Worm (Caenorhabditis elegans) whole organism, young adult: Measurements from ENCODE around the gene stdh-4.

Experiments
- B0035.1 ChIP-seq: sonication (generic microtip); optimal IDR thresholded peaks from 2 replicates; lab custom pipeline; 2016; ENCODE audit warnings: missing genetic modification characterization, mild to moderate bottlenecking, missing compliant biosample characterization, missing genotype, missing genetic modification reagents
- D2030.7 ChIP-seq: fragments of 200-800 bp; sonication (Bioruptor generic); IDR thresholded peaks from 2 replicates; pipeline ENCODE4 v1.3.6; 2022; ENCODE audit warnings: missing genetic modification reagents, missing genetic modification characterization, missing compliant biosample characterization
- F57A8.1 ChIP-seq: fragments of 200-800 bp; sonication (Bioruptor generic); optimal IDR thresholded peaks from 2 replicates; lab custom pipeline; 2018; ENCODE audit warnings: mild to moderate bottlenecking, missing genetic modification characterization, moderate library complexity, missing compliant biosample characterization
- Y79H2A.3 ChIP-seq: fragments of 200-800 bp; sonication (Bioruptor generic); conservative IDR thresholded peaks from 2 replicates; pipeline ENCODE4 v1.3.6; 2022; ENCODE audit warnings: missing genetic modification reagents, missing genetic modification characterization, missing compliant biosample characterization
- ama-1 ChIP-seq, 3 experiments: fragments of 150-350 bp in 1 of 3; sonication (generic microtip) in 2 of 3; optimal IDR thresholded peaks; 2 replicates each; lab custom pipeline; 2014 to 2018; ENCODE audit warnings: missing biosample characterization in 2 of 3, missing genetic modification characterization in 2 of 3, missing genetic modification reagents in 2 of 3
- die-1 ChIP-seq: sonication (generic microtip); optimal IDR thresholded peaks from 2 replicates; lab custom pipeline; 2016; ENCODE audit warnings: missing genotype, mild to moderate bottlenecking, missing genetic modification characterization, missing compliant biosample characterization
- ekl-4 ChIP-seq: fragments of 200-800 bp; sonication (Bioruptor generic); IDR thresholded peaks from 2 replicates; pipeline ENCODE4 v1.3.6; 2022; ENCODE audit warnings: missing genetic modification reagents, missing genetic modification characterization, missing compliant biosample characterization
- pha-4 ChIP-seq: fragments of 150-350 bp; sonication (generic microtip); optimal IDR thresholded peaks from 2 replicates; lab custom pipeline; 2014; ENCODE audit warnings: missing biosample characterization, missing genetic modification reagents, missing genetic modification characterization
- sea-2 ChIP-seq: fragments of 200-800 bp; sonication (Bioruptor generic); IDR thresholded peaks from 2 replicates; pipeline ENCODE4 v1.3.6; 2022; ENCODE audit warnings: missing genetic modification characterization, missing compliant biosample characterization
- snpc-4 ChIP-seq, 5 experiments: fragments of 150-350 bp in 1 of 5; sonication (generic microtip) in 4 of 5; optimal IDR thresholded peaks; 2 replicates each; lab custom pipeline; 2014 to 2018; ENCODE audit warnings: missing genetic modification characterization in 5 of 5, missing biosample characterization in 3 of 5, antibody characterized with exemption in 2 of 5, mild to moderate bottlenecking in 2 of 5, missing compliant biosample characterization in 2 of 5, missing genotype in 2 of 5, moderate library complexity in 2 of 5, missing genetic modification reagents in 1 of 5
- unc-62 ChIP-seq: fragments of 150-350 bp; optimal IDR thresholded peaks from 2 replicates; lab custom pipeline; 2014; ENCODE audit warnings: missing biosample characterization, missing genetic modification reagents, missing genetic modification characterization

ce11 chrV:8599192-8599591 lies 50.1 kb downstream of the stdh-4 start, which contains the start of gene F41E6.7:
- TF ChIP-seq ama-1 (optimal IDR thresholded peaks at IDR 0.05; lab: Kevin White, UChicago) (no peak), ama-1 (GFP tag; optimal IDR thresholded peaks at IDR 0.05; lab: Kevin White, UChicago) (no peak), sea-2 (GFP tag; lab: Robert Waterston, UW) (no peak), D2030.7 (GFP tag; lab: Robert Waterston, UW) (no peak), ekl-4 (GFP tag; lab: Robert Waterston, UW) (no peak), Y79H2A.3 (GFP tag; lab: Robert Waterston, UW) (no peak), pha-4 (tag; lab: Kevin White, UChicago) (no peak), F57A8.1 (GFP tag; lab: Kevin White, UChicago) (no peak), snpc-4 (GFP tag; optimal IDR thresholded peaks at IDR 0.05; lab: Kevin White, UChicago) (no peak), snpc-4 (tag; optimal IDR thresholded peaks at IDR 0.05; lab: Kevin White, UChicago) (no peak), B0035.1 (no peak), die-1 (no peak), unc-62 (GFP tag; lab: Kevin White, UChicago) (no peak)
